Fruit fly (Drosophila melanogaster): ENCODE measurements around the gene CG5676.

CG5676 gene

dm6 chr2L:10299810-10300147, 44.1 kb upstream of the CG5676 start, which contains the start of gene CYLD (continued):
- TF ChIP-seq bbx (GFP tag; IDR thresholded peaks at IDR 0.05; ENCODE audit: partially characterized antibody) (no peak), disco-r (GFP tag; optimal IDR thresholded peaks at IDR 0.05) (no peak), sug (tag; optimal IDR thresholded peaks at IDR 0.05) (peak; percentile 49), NK7.1 (GFP tag; optimal IDR thresholded peaks at IDR 0.05) (no peak), zen2 (GFP tag; IDR thresholded peaks at IDR 0.05; ENCODE audit: partially characterized antibody) (no peak), pfk (GFP tag; optimal IDR thresholded peaks at IDR 0.05) (no peak), Hr51 (GFP tag; optimal IDR thresholded peaks at IDR 0.05) (peak in 1 of 2 experiments; percentile 81), CG10959 (GFP tag; IDR thresholded peaks at IDR 0.05) (no peak), Taf1 (GFP tag; IDR thresholded peaks at IDR 0.05) (no peak), CG6813 (GFP tag; optimal IDR thresholded peaks at IDR 0.05) (no peak), lmd (GFP tag; IDR thresholded peaks at IDR 0.05) (no peak; the same call in 1 of the 2 replicates), HLHmδ (GFP tag; optimal IDR thresholded peaks at IDR 0.05) (no peak), TFAM (GFP tag; optimal IDR thresholded peaks at IDR 0.05) (no peak), CG12659 (GFP tag; optimal IDR thresholded peaks at IDR 0.05) (peak; percentile 67), CG12219 (GFP tag; optimal IDR thresholded peaks at IDR 0.05) (peak; percentile 47), CG11085 (GFP tag; IDR thresholded peaks at IDR 0.05) (no peak), nerfin-1 (tag; optimal IDR thresholded peaks at IDR 0.05) (peak; percentile 37), CG34422 (GFP tag; IDR thresholded peaks at IDR 0.05) (no peak; the same call in 2 of the 3 replicates), CG6765 (GFP tag; optimal IDR thresholded peaks at IDR 0.05) (peak; percentile 18), Dll (GFP tag; IDR thresholded peaks at IDR 0.05; ENCODE audit: partially characterized antibody) (peak; percentile 58; the same call in 1 of the 4 replicates), CG10267 (tag; optimal IDR thresholded peaks at IDR 0.05) (peak; percentile 77), dan (GFP tag; IDR thresholded peaks at IDR 0.05) (no peak), Bdp1 (GFP tag; optimal IDR thresholded peaks at IDR 0.05) (no peak), CG12155 (GFP tag; optimal IDR thresholded peaks at IDR 0.05) (peak; percentile 41), pan (optimal IDR thresholded peaks at IDR 0.05) (no peak), pan (GFP tag; optimal IDR thresholded peaks at IDR 0.05 in 1 of 2, IDR thresholded peaks at IDR 0.05 in 1 of 2) (peak in 1 of 2 experiments; percentile 77), dpn (GFP tag; optimal IDR thresholded peaks at IDR 0.05) (peak; percentile 24 to 73), CG33213 (GFP tag; optimal IDR thresholded peaks at IDR 0.05) (no peak), en (GFP tag; optimal IDR thresholded peaks at IDR 0.05) (no peak), NFAT (GFP tag; IDR thresholded peaks at IDR 0.05) (no peak), Atf6 (GFP tag; IDR thresholded peaks at IDR 0.05) (peak; percentile 81), CG8388 (GFP tag; optimal IDR thresholded peaks at IDR 0.05) (peak; percentile 76), Med (GFP tag) (peak; percentile 83), CG16863 (GFP tag; optimal IDR thresholded peaks at IDR 0.05) (peak; percentile 14), E2f2 (GFP tag; IDR thresholded peaks at IDR 0.05) (peak; percentile 65), CG6683 (GFP tag; optimal IDR thresholded peaks at IDR 0.05) (peak; percentile 57), shn (GFP tag; optimal IDR thresholded peaks at IDR 0.05) (no peak), B-H2 (GFP tag; optimal IDR thresholded peaks at IDR 0.05) (peak; percentile 14), CG3163 (GFP tag; optimal IDR thresholded peaks at IDR 0.05) (no peak), tup (GFP tag; optimal IDR thresholded peaks at IDR 0.05) (no peak), dysf (GFP tag; IDR thresholded peaks at IDR 0.05) (peak; percentile 62; the same call in 1 of the 3 replicates), CG12104 (GFP tag; optimal IDR thresholded peaks at IDR 0.05) (peak; percentile 15), CG17802 (tag; optimal IDR thresholded peaks at IDR 0.05) (no peak), CG12236 (GFP tag; optimal IDR thresholded peaks at IDR 0.05) (no peak), wek (GFP tag; optimal IDR thresholded peaks at IDR 0.05) (peak; percentile 97), sr (GFP tag; IDR thresholded peaks at IDR 0.05) (no peak), sna (GFP tag; IDR thresholded peaks at IDR 0.05; ENCODE audit: partially characterized antibody) (no peak), ato (GFP tag; IDR thresholded peaks at IDR 0.05; ENCODE audit: partially characterized antibody) (no peak), Ptx1 (GFP tag; IDR thresholded peaks at IDR 0.05) (no peak; the same call in 1 of the 2 replicates), Antp (GFP tag; optimal IDR thresholded peaks at IDR 0.05) (no peak), ap (GFP tag; IDR thresholded peaks at IDR 0.05) (no peak; the same call in 1 of the 2 replicates)

Measured in whole organism, embryonic.